Fruit fly (Drosophila melanogaster) whole organism, embryonic: ENCODE data around the gene TTLL15.

ENCODE experiments used
- BEAF-32 ChIP-seq: fragments of 200-800 bp; sonication (Bioruptor generic); optimal IDR thresholded peaks from 3 replicates; lab custom pipeline; 2017; ENCODE audit warnings: missing biosample characterization, missing genetic modification characterization, mild to moderate bottlenecking, moderate library complexity, missing genetic modification reagents
- CG10267 ChIP-seq: fragments of 200-800 bp; sonication (Bioruptor generic); optimal IDR thresholded peaks from 2 replicates; lab custom pipeline; 2018; ENCODE audit warnings: missing biosample characterization, mild to moderate bottlenecking, missing genetic modification characterization, moderate library complexity
- CG11398 ChIP-seq: fragments of 200-800 bp; sonication (Bioruptor generic); optimal IDR thresholded peaks from 2 replicates; lab custom pipeline; 2016; ENCODE audit warnings: missing biosample characterization, missing genetic modification characterization
- CG14710 ChIP-seq: fragments of 200-800 bp; sonication (Bioruptor generic); optimal IDR thresholded peaks from 3 replicates; lab custom pipeline; 2019; ENCODE audit warnings: missing biosample characterization, mild to moderate bottlenecking, missing genetic modification characterization, moderate library complexity
- CG17361 ChIP-seq: fragments of 200-800 bp; sonication (Bioruptor generic); IDR thresholded peaks from 3 replicates; pipeline ENCODE4 v1.3.6; 2022; ENCODE audit warnings: missing biosample characterization, missing genetic modification characterization
- CG18619 ChIP-seq: fragments of 200-800 bp; sonication (Bioruptor generic); optimal IDR thresholded peaks from 3 replicates; lab custom pipeline; 2017; ENCODE audit warnings: missing biosample characterization, mild to moderate bottlenecking, missing genetic modification characterization
- CG18764 ChIP-seq: fragments of 200-800 bp; sonication (Bioruptor generic); optimal IDR thresholded peaks from 3 replicates; lab custom pipeline; 2016; ENCODE audit warnings: missing biosample characterization, missing genetic modification characterization
- CG31365 ChIP-seq: fragments of 200-800 bp; sonication (Bioruptor generic); optimal IDR thresholded peaks from 2 replicates; lab custom pipeline; 2018; ENCODE audit warnings: missing biosample characterization, mild to moderate bottlenecking, missing genetic modification characterization
- CG31388 ChIP-seq: fragments of 200-800 bp; sonication (Bioruptor generic); optimal IDR thresholded peaks from 2 replicates; lab custom pipeline; 2016; ENCODE audit warnings: missing biosample characterization, missing genetic modification characterization
- CG4820 ChIP-seq: fragments of 200-800 bp; sonication (Bioruptor generic); optimal IDR thresholded peaks from 3 replicates; lab custom pipeline; 2016; ENCODE audit warnings: missing biosample characterization, missing genetic modification characterization
- CG6272 ChIP-seq: fragments of 200-800 bp; sonication (Bioruptor generic); IDR thresholded peaks from 2 replicates; pipeline ENCODE4 v1.3.6; 2022; ENCODE audit warnings: missing biosample characterization, missing genetic modification characterization
- CG7556 ChIP-seq: fragments of 200-800 bp; sonication (Bioruptor generic); optimal IDR thresholded peaks from 2 replicates; lab custom pipeline; 2017; ENCODE audit warnings: missing biosample characterization, mild to moderate bottlenecking, missing genetic modification characterization
- CG7786 ChIP-seq: fragments of 200-800 bp; sonication (Bioruptor generic); optimal IDR thresholded peaks from 2 replicates; lab custom pipeline; 2016; ENCODE audit warnings: missing biosample characterization, missing genetic modification characterization
- CG7839 ChIP-seq: fragments of 200-800 bp; sonication (Bioruptor generic); optimal IDR thresholded peaks from 3 replicates; lab custom pipeline; 2018; ENCODE audit warnings: missing biosample characterization, mild to moderate bottlenecking, missing genetic modification characterization, moderate library complexity
- CG9609 ChIP-seq: fragments of 200-800 bp; sonication (Bioruptor generic); optimal IDR thresholded peaks from 3 replicates; lab custom pipeline; 2016; ENCODE audit warnings: missing biosample characterization, missing genetic modification characterization
- CG9797 ChIP-seq: fragments of 200-800 bp; sonication (Bioruptor generic); optimal IDR thresholded peaks from 3 replicates; lab custom pipeline; 2018; ENCODE audit warnings: missing biosample characterization, mild to moderate bottlenecking, missing genetic modification characterization
- CoRest ChIP-seq: fragments of 200-800 bp; sonication (Bioruptor generic); optimal IDR thresholded peaks from 3 replicates; lab custom pipeline; 2018; ENCODE audit warnings: missing biosample characterization, mild to moderate bottlenecking, missing genetic modification characterization, moderate library complexity
- D19A ChIP-seq: fragments of 200-800 bp; optimal IDR thresholded peaks from 3 replicates; lab custom pipeline; 2019; ENCODE audit warnings: missing biosample characterization, mild to moderate bottlenecking, missing genetic modification characterization, moderate library complexity
- Doc3 ChIP-seq: fragments of 200-800 bp; sonication (Bioruptor generic); IDR thresholded peaks from 3 replicates; pipeline ENCODE4 v1.3.6; 2022; ENCODE audit warnings: missing biosample characterization, missing genetic modification characterization; ENCODE audit not compliant: partially characterized antibody
- Eip74EF ChIP-seq, 2 experiments: fragments of 200-800 bp in 1 of 2; fragments of >200 bp in 1 of 2; sonication (Bioruptor generic) in 1 of 2; optimal IDR thresholded peaks; 2 replicates each; lab custom pipeline; 2017 to 2019; ENCODE audit warnings: missing biosample characterization in 2 of 2, missing genetic modification characterization in 2 of 2, mild to moderate bottlenecking in 1 of 2, moderate library complexity in 1 of 2
- Ets65A ChIP-seq: fragments of 200-800 bp; sonication (Bioruptor generic); peaks from one replicate; lab custom pipeline; 2016; ENCODE audit warnings: missing biosample characterization, missing genetic modification characterization
- HLH3B ChIP-seq: fragments of 200-800 bp; sonication (Bioruptor generic); IDR thresholded peaks from 2 replicates; pipeline ENCODE4 v1.3.6; 2022; ENCODE audit warnings: missing biosample characterization, missing genetic modification characterization
- HLH4C ChIP-seq: fragments of 200-800 bp; sonication (Bioruptor generic); IDR thresholded peaks from 3 replicates; pipeline ENCODE4 v1.3.6; 2022; ENCODE audit warnings: missing biosample characterization, missing genetic modification characterization; ENCODE audit not compliant: partially characterized antibody
- Med ChIP-seq: fragments of 200-800 bp; sonication (Bioruptor generic); peaks from one replicate; lab custom pipeline; 2016; ENCODE audit warnings: missing biosample characterization, missing genetic modification characterization, mild to moderate bottlenecking, inconsistent platforms, moderate library complexity
- Meics ChIP-seq: fragments of 200-800 bp; sonication (Bioruptor generic); optimal IDR thresholded peaks from 2 replicates; lab custom pipeline; 2017; ENCODE audit warnings: missing biosample characterization, mild to moderate bottlenecking, missing genetic modification characterization
- Neu2 ChIP-seq: fragments of 200-800 bp; sonication (Bioruptor generic); optimal IDR thresholded peaks from 3 replicates; lab custom pipeline; 2016; ENCODE audit warnings: missing biosample characterization, missing genetic modification characterization, borderline replicate concordance
- Opbp ChIP-seq: fragments of 200-800 bp; sonication (Bioruptor generic); IDR thresholded peaks from 3 replicates; pipeline ENCODE4 v1.3.6; 2022; ENCODE audit warnings: missing biosample characterization, missing genetic modification characterization; ENCODE audit not compliant: partially characterized antibody
- Optix ChIP-seq: fragments of 200-800 bp; sonication (Bioruptor generic); IDR thresholded peaks from 3 replicates; pipeline ENCODE4 v1.3.6; 2022; ENCODE audit warnings: missing biosample characterization, missing genetic modification characterization
- Scr ChIP-seq: fragments of 200-800 bp; sonication (Bioruptor generic); IDR thresholded peaks from 2 replicates; pipeline ENCODE4 v1.3.6; 2022; ENCODE audit warnings: missing biosample characterization, missing genetic modification characterization; ENCODE audit not compliant: partially characterized antibody
- Sry-β ChIP-seq: fragments of 200-800 bp; sonication (Bioruptor generic); optimal IDR thresholded peaks from 2 replicates; lab custom pipeline; 2018; ENCODE audit warnings: missing biosample characterization, mild to moderate bottlenecking, missing genetic modification characterization, moderate library complexity
- Trl ChIP-seq, 3 experiments: fragments of >200 bp in 2 of 3; fragments of 200-800 bp in 1 of 3; sonication (Bioruptor generic) in 1 of 3; optimal IDR thresholded peaks; 2 replicates in 1 of 3; 3 replicates in 2 of 3; lab custom pipeline; 2016 to 2017; ENCODE audit warnings: missing biosample characterization in 1 of 3, missing genetic modification characterization in 1 of 3
- cato ChIP-seq: fragments of 200-800 bp; sonication (Bioruptor generic); optimal IDR thresholded peaks from 2 replicates; lab custom pipeline; 2016; ENCODE audit warnings: missing biosample characterization, missing genetic modification characterization, borderline replicate concordance
- ci ChIP-seq: fragments of 200-800 bp; sonication (Bioruptor generic); IDR thresholded peaks from 3 replicates; pipeline ENCODE4 v1.3.6; 2022; ENCODE audit warnings: missing biosample characterization, missing genetic modification characterization
- da ChIP-seq: fragments of 200-800 bp; sonication (Bioruptor generic); optimal IDR thresholded peaks from 2 replicates; lab custom pipeline; 2016; ENCODE audit warnings: missing biosample characterization, missing genetic modification characterization
- disco-r ChIP-seq: fragments of 200-800 bp; sonication (Bioruptor generic); optimal IDR thresholded peaks from 2 replicates; lab custom pipeline; 2016; ENCODE audit warnings: missing biosample characterization, missing genetic modification characterization
- her ChIP-seq: fragments of 200-800 bp; sonication (Bioruptor generic); optimal IDR thresholded peaks from 2 replicates; lab custom pipeline; 2016; ENCODE audit warnings: missing biosample characterization, missing genetic modification characterization
- kni ChIP-seq: fragments of 200-800 bp; sonication (Bioruptor generic); optimal IDR thresholded peaks from 3 replicates; lab custom pipeline; 2017; ENCODE audit warnings: mild to moderate bottlenecking, missing biosample characterization, missing genetic modification reagents, missing genetic modification characterization
- lmd ChIP-seq: fragments of 200-800 bp; sonication (Bioruptor generic); IDR thresholded peaks from 2 replicates; pipeline ENCODE4 v1.3.6; 2022; ENCODE audit warnings: missing biosample characterization, missing genetic modification characterization
- pros ChIP-seq: fragments of 200-800 bp; sonication (Bioruptor generic); optimal IDR thresholded peaks from 3 replicates; lab custom pipeline; 2019; ENCODE audit warnings: missing biosample characterization, mild to moderate bottlenecking, missing genetic modification characterization, moderate library complexity
- rib ChIP-seq: fragments of 200-800 bp; sonication (Bioruptor generic); IDR thresholded peaks from 2 replicates; pipeline ENCODE4 v1.3.6; 2022; ENCODE audit warnings: missing biosample characterization, missing genetic modification characterization
- run ChIP-seq: fragments of 200-800 bp; sonication (Bioruptor generic); optimal IDR thresholded peaks from 3 replicates; lab custom pipeline; 2018; ENCODE audit warnings: missing biosample characterization, mild to moderate bottlenecking, missing genetic modification characterization
- stwl ChIP-seq: fragments of 200-800 bp; sonication (Bioruptor generic); optimal IDR thresholded peaks from 3 replicates; lab custom pipeline; 2018; ENCODE audit warnings: missing biosample characterization, mild to moderate bottlenecking, missing genetic modification characterization, moderate library complexity
- tll ChIP-seq, 2 experiments: fragments of 200-800 bp in 1 of 2; fragments of >200 bp in 1 of 2; sonication (Bioruptor generic) in 1 of 2; optimal IDR thresholded peaks; 2 replicates each; lab custom pipeline; 2017 to 2019; ENCODE audit warnings: missing biosample characterization in 2 of 2, missing genetic modification characterization in 2 of 2, mild to moderate bottlenecking in 1 of 2, moderate library complexity in 1 of 2
- toy ChIP-seq: fragments of 200-800 bp; sonication (Bioruptor generic); IDR thresholded peaks from 2 replicates; pipeline ENCODE4 v1.3.6; 2022; ENCODE audit warnings: missing biosample characterization, missing genetic modification characterization
- tup ChIP-seq: fragments of 200-800 bp; sonication (Bioruptor generic); optimal IDR thresholded peaks from 2 replicates; lab custom pipeline; 2016; ENCODE audit warnings: missing biosample characterization, mild to moderate bottlenecking, missing genetic modification characterization, moderate library complexity
- usp ChIP-seq: fragments of >200 bp; optimal IDR thresholded peaks from 2 replicates; lab custom pipeline; 2017; ENCODE audit warnings: missing biosample characterization, missing genetic modification characterization
- wek ChIP-seq: fragments of 200-800 bp; sonication (Bioruptor generic); optimal IDR thresholded peaks from 3 replicates; lab custom pipeline; 2018; ENCODE audit warnings: missing biosample characterization, mild to moderate bottlenecking, missing genetic modification characterization, moderate library complexity
- zen ChIP-seq: fragments of 200-800 bp; sonication (Bioruptor generic); optimal IDR thresholded peaks from 3 replicates; lab custom pipeline; 2018; ENCODE audit warnings: missing biosample characterization, mild to moderate bottlenecking, missing genetic modification characterization, moderate library complexity

Gene TTLL15

dm6 chr3R:10862773-10863445 lies 47.8 kb downstream of the TTLL15 start, which contains the start of gene CG6574 (continued):
- TF ChIP-seq toy (GFP tag; lab: Robert Waterston, UW) (no peak), Opbp (GFP tag; lab: Robert Waterston, UW) (0 out of 3 replicates have a peak, but pooled peaks have one; percentile 14), her (GFP tag; lab: Kevin White, UChicago) (no peak), D19A (no peak), CG14710 (tag; lab: Kevin White, UChicago) (peak; percentile 15), tll (GFP tag; optimal IDR thresholded peaks at IDR 0.05; lab: Kevin White, UChicago) (peak in 1 of 2 experiments; percentile 74), CG9797 (GFP tag; lab: Kevin White, UChicago) (no peak), wek (GFP tag; lab: Kevin White, UChicago) (peak; percentile 2), CG31365 (tag; lab: Kevin White, UChicago) (peak; percentile 34), stwl (peak; percentile 11), CoRest (no peak), HLH4C (GFP tag; lab: Robert Waterston, UW) (0 out of 3 replicates have a peak, but pooled peaks have one; percentile 2), disco-r (GFP tag; lab: Kevin White, UChicago) (no peak), CG18764 (GFP tag; lab: Kevin White, UChicago) (no peak), CG31388 (GFP tag; lab: Kevin White, UChicago) (no peak), rib (no peak), usp (GFP tag; lab: Kevin White, UChicago) (no peak), pros (GFP tag; lab: Kevin White, UChicago) (no peak), BEAF-32 (GFP tag; lab: Kevin White, UChicago) (no peak), tup (no peak), Doc3 (GFP tag; lab: Robert Waterston, UW) (0 out of 3 replicates have a peak, but pooled peaks have one; percentile 6), Scr (no peak), kni (GFP tag; lab: Kevin White, UChicago) (no peak), Eip74EF (GFP tag; optimal IDR thresholded peaks at IDR 0.05; lab: Kevin White, UChicago) (no peak), zen (tag; lab: Kevin White, UChicago) (no peak), CG7556 (peak; percentile 5)
- TF ChIP-seq, all 482 proteins: peak for 69

dm6 chr3R:10863446-10863819 lies 48.3 kb downstream of the TTLL15 start:
- TF ChIP-seq CG7839 (tag; lab: Kevin White, UChicago) (no peak), Med (GFP tag; lab: Kevin White, UChicago) (peak; percentile 78), CG18619 (GFP tag; lab: Kevin White, UChicago) (peak; percentile 3), Ets65A (GFP tag; lab: Kevin White, UChicago) (peak; percentile 82), run (tag; lab: Kevin White, UChicago) (no peak), CG4820 (GFP tag; lab: Kevin White, UChicago) (no peak), da (GFP tag; lab: Kevin White, UChicago) (no peak), HLH3B (GFP tag; lab: Robert Waterston, UW) (peak; percentile 17; the same call in 1 of the 2 replicates), CG6272 (GFP tag; lab: Robert Waterston, UW) (0 out of 2 replicates have a peak, but pooled peaks have one; percentile 8), Neu2 (GFP tag; lab: Kevin White, UChicago) (peak; percentile 37), CG11398 (GFP tag; lab: Kevin White, UChicago) (no peak), lmd (peak; percentile 28; the same call in 1 of the 2 replicates), CG7786 (GFP tag; lab: Kevin White, UChicago) (peak; percentile 17), cato (GFP tag; lab: Kevin White, UChicago) (no peak), Trl (optimal IDR thresholded peaks at IDR 0.05; lab: Kevin White, UChicago) (no peak), Trl (GFP tag; optimal IDR thresholded peaks at IDR 0.05; lab: Kevin White, UChicago) (peak; percentile 46), Optix (GFP tag; lab: Robert Waterston, UW) (0 out of 3 replicates have a peak, but pooled peaks have one; percentile 32), ci (no peak), CG9609 (GFP tag; lab: Kevin White, UChicago) (peak; percentile 20), CG10267 (tag; lab: Kevin White, UChicago) (no peak), CG17361 (GFP tag; lab: Robert Waterston, UW) (0 out of 3 replicates have a peak, but pooled peaks have one; percentile 10), Sry-β (GFP tag; lab: Kevin White, UChicago) (no peak), Meics (peak; percentile 1)
